Worm (Caenorhabditis elegans): ENCODE measurements around the gene C25D7.5.

DNA sequence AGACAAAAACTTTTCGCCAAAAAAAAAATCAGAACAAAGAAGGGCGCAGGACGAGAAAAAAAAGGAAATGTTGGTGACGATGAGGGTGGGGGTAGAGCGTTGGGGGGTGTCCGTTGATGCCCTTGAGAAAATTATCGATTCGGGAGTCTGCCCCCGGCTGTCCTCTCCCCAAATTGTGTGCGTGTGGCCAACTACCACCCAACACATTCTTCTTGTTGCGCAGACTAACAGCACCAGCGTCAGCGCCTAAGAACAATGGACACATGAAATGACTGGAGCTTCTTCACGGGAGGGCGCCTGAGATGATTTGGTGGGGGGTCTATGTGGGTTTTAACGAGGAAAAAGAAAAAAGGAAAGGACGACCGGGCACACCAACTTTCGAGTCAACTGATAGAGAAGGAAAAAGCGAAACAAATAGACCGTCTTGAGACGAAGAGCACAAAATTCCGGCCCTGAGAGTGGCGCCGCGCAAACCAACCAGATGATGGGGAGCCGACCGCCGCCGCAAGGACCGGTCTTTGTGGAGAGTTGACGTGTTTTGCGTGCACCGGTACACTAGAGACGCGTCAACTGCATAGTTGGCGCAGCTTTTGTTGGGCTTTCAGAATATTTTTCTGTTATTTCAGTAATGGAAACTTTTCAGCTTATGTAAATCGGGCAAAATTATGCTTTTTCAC, 12.8 kb downstream of the C25D7.5 start, which contains the start of gene C25D7.9:
- TF ChIP-seq klf-2 (GFP tag; conservative IDR thresholded peaks at IDR 0.05): no peak
- no peak for TF ChIP-seq ref-1 (GFP tag; conservative IDR thresholded peaks at IDR 0.05)
- TF ChIP-seq ztf-29 (GFP tag; IDR thresholded peaks at IDR 0.05): no peak
- TF ChIP-seq flt-1 (GFP tag; IDR thresholded peaks at IDR 0.05): no peak
- peak; percentile 82 for TF ChIP-seq T22C8.4 (GFP tag; IDR thresholded peaks at IDR 0.05)
- TF ChIP-seq med-1 (GFP tag; optimal IDR thresholded peaks at IDR 0.05; ENCODE audit: insufficient read depth): no peak
